Fruit fly (Drosophila melanogaster): ENCODE data around the gene Ran.

dm6 chrX:11147553-11148067, 906 bp downstream of the Ran start:
- TF ChIP-seq CG8478 (optimal IDR thresholded peaks at IDR 0.05) (no peak), CTCF (optimal IDR thresholded peaks at IDR 0.05) (no peak)

All from S2 (cell line).